Worm (Caenorhabditis elegans) whole organism, L2 larva: ENCODE data around the gene fbxa-24.

ENCODE experiments used
- egl-27 ChIP-seq: sonication (generic microtip); optimal IDR thresholded peaks from 3 replicates; lab custom pipeline; 2017; ENCODE audit warnings: missing biosample characterization, missing genetic modification reagents, missing genetic modification characterization
- fos-1 ChIP-seq: fragments of 150-350 bp; optimal IDR thresholded peaks from 2 replicates; lab custom pipeline; 2014; ENCODE audit warnings: missing biosample characterization, missing genetic modification characterization
- lsy-2 ChIP-seq, 2 experiments: fragments of 150-350 bp in 1 of 2; sonication (generic microtip) in 1 of 2; optimal IDR thresholded peaks; 2 replicates each; lab custom pipeline; 2014 to 2017; ENCODE audit warnings: missing biosample characterization in 2 of 2, missing genetic modification characterization in 2 of 2
- mdl-1 ChIP-seq, 2 experiments: fragments of 150-350 bp in 1 of 2; sonication (generic microtip) in 1 of 2; optimal IDR thresholded peaks; 2 replicates each; lab custom pipeline; 2017; ENCODE audit warnings: missing biosample characterization in 2 of 2, missing genetic modification characterization in 2 of 2
- nhr-23 ChIP-seq: fragments of 150-350 bp; optimal IDR thresholded peaks from 2 replicates; lab custom pipeline; 2014; ENCODE audit warnings: missing biosample characterization, missing genetic modification reagents, missing genetic modification characterization
- nhr-25 ChIP-seq: fragments of 150-350 bp; sonication (generic microtip); optimal IDR thresholded peaks from 3 replicates; lab custom pipeline; 2014; ENCODE audit warnings: missing biosample characterization, missing genetic modification characterization
- nhr-6 ChIP-seq: fragments of 150-350 bp; optimal IDR thresholded peaks from 2 replicates; lab custom pipeline; 2014; ENCODE audit warnings: missing biosample characterization, missing genetic modification characterization
- nhr-77 ChIP-seq: fragments of 150-350 bp; optimal IDR thresholded peaks from 2 replicates; lab custom pipeline; 2014; ENCODE audit warnings: missing biosample characterization, missing genetic modification characterization
- skn-1 ChIP-seq: sonication (generic microtip); optimal IDR thresholded peaks from 2 replicates; lab custom pipeline; 2017; ENCODE audit warnings: missing biosample characterization, missing genetic modification characterization

DNA sequence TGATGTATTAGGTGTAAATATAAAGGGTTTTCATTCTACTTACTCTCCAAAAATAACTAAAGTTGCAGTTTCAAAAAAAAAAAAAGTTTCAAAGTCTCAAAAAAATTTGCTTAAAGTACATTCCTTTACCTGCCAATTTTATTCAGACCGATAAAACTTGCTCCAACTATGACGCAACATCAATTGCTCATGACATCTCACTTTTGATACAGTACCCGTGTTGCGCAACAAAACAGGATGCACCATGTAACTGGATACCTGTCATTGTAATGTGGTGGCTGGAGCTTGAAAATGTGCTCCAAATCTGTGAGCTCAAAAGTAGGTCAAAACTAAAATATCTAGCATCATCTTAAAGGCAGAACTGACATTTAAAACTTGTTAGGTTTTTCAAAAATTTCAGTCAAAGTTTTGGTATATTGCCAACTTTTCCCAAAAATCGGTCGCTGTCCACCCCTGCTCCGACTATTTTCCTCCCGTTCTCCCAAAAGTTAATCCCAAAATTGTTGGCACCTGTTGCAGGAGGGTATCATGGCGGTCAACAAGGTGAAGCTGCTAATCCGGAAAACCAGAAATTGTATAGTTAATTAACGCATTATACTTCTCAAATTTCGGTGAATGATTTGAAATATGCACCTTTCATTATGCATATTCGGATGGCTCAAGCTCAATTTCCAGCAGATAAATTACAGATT, 33.9 kb upstream of the fbxa-24 start, which contains the start of gene T24E12.2:
- TF ChIP-seq mdl-1 (tag; optimal IDR thresholded peaks at IDR 0.05; lab: Kevin White, UChicago) (no peak), lsy-2 (tag; optimal IDR thresholded peaks at IDR 0.05; lab: Kevin White, UChicago) (no peak), egl-27 (tag; lab: Kevin White, UChicago) (no peak), fos-1 (tag; lab: Kevin White, UChicago) (no peak), skn-1 (tag; lab: Kevin White, UChicago) (no peak), nhr-25 (tag; lab: Kevin White, UChicago) (no peak), nhr-6 (tag; lab: Kevin White, UChicago) (no peak), nhr-23 (tag; lab: Kevin White, UChicago) (no peak), nhr-77 (tag; lab: Kevin White, UChicago) (no peak)
